Fruit fly (Drosophila melanogaster): ENCODE results near the gene CAH16.

CAH16 gene

DNA sequence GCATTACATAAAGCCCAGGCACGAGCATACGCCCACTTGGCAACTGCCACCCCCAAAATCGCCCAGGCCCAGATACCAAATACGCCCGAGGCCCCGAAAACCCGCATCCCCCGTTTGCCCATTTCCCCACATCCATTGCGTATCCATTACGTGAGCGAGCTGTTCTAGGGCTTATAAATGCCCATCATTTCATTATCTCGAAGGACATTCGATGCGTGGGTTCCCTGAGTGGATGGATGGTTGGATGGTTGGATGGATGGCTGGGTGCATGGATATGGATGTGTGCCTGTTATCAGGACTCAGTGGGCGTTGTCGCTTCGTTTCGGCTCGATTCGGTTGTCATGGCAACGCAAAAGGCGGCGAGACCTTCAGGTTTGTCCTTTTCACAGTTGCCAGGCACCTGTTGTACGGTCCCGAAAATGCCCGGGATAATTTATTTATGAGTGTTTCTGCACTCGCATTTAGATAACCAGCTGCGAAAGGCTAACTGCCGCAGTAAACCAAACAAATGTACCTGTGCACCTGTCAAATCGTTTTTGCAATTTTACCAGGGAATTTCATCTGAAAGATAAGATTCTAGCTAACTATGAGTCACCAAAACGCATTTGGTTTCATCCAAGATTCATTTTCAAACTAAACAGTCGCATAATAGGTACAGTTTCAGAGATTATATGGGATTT, 37.0 kb upstream of the CAH16 start:
- TF ChIP-seq usp (GFP tag; optimal IDR thresholded peaks at IDR 0.05) (no peak), EcR (GFP tag; optimal IDR thresholded peaks at IDR 0.05) (no peak), psq (optimal IDR thresholded peaks at IDR 0.05) (no peak), pan (optimal IDR thresholded peaks at IDR 0.05) (no peak), Dll (optimal IDR thresholded peaks at IDR 0.05) (no peak), CG8478 (optimal IDR thresholded peaks at IDR 0.05) (no peak)

DNA sequence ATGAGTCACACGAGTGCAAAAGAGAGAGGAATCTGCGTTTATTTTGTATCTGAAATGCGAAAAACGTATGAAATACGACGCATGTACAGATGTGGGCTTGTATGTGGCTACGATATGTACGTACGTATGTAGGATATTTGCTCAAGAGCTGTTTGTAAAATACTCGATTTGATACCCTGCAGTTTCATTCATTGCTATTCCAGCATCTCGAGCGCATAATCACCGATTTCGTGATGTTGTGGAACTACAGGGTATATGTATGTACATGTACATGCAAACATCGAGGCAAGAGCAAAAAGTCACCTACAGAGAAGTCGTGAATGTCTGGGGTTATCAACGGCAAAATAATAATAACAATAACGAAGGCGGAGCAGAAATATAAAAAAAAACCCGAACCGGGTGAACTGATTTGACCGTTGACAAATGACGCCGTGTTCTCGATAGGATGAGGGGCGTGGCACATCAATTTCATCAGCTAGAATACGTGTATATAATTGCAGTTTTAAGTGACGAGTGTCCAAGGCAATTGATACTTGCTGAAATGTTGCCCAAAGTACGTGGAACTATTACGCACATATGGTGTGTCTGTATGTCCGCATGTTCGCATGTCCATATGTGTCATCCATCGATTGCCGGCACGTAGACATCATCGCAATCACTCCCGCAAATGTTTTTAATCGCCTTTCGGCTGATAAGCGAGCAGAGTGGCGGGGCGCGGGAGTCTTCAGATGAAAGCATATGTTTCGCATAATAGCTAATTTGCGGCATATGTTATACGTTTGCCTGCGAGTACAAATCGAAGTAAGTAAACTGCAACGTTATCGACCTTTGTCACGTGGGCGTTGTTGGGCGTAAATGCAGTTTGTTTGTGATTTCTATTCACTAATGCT, 35.8 kb upstream of the CAH16 start:
- TF ChIP-seq EcR (GFP tag; optimal IDR thresholded peaks at IDR 0.05) (no peak), CG8478 (optimal IDR thresholded peaks at IDR 0.05) (no peak), Dll (optimal IDR thresholded peaks at IDR 0.05) (no peak), psq (optimal IDR thresholded peaks at IDR 0.05) (no peak), usp (GFP tag; optimal IDR thresholded peaks at IDR 0.05) (no peak), pan (optimal IDR thresholded peaks at IDR 0.05) (no peak)

DNA sequence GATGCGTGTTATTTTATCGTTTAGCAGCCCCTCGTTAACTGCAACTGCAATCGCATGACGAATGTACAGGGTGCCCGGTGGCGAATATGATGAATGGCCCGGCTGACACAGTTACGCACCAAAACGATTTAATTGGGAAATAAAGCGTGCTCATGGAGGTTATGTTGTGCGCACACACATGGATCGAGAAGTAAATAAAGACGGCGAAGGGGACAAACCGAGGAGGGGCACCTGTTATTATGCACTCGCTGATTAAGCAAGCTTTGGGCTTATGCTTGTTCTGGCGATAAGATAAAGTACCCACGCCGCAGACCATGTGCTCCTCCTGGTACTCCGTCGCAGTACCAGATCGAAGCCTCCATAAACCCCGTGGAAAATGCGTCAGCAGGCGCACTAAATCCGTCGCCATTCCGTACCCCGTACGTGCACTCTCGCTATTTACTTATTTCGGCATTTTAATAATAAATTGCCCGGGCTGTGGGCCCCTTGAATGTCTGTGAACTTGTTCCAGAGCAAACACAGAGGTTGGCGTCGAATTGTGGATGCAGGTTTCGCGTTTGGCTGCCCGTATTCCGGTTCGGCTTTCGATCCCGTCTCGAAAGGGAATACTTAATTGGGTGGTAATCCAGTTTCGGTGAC, 34.9 kb upstream of the CAH16 start:
- TF ChIP-seq EcR (GFP tag; optimal IDR thresholded peaks at IDR 0.05) = no peak
- no peak for TF ChIP-seq usp (GFP tag; optimal IDR thresholded peaks at IDR 0.05)
- TF ChIP-seq pan (optimal IDR thresholded peaks at IDR 0.05) = no peak
- no peak for TF ChIP-seq Dll (optimal IDR thresholded peaks at IDR 0.05)
- TF ChIP-seq CG8478 (optimal IDR thresholded peaks at IDR 0.05) = no peak
- TF ChIP-seq psq (optimal IDR thresholded peaks at IDR 0.05) = no peak

DNA sequence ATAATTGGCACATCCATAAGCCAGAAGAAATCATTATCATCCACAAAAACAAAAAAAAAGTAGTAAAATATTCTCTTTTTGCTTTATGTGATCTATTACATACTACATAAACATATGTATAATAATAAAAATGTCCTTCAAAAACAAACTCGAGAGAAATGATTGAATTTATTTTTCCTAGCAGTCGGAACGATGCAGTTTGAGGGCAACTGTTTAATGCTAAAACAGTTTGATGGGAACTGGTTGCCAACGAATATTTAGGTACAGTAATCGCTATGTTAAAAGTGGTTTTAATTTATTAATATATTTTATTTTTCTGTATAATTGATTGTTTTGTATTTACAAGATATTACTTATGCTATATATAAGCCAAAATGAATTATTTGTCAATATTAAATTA, 28.9 kb upstream of the CAH16 start:
- TF ChIP-seq psq (optimal IDR thresholded peaks at IDR 0.05) = no peak
- no peak for TF ChIP-seq EcR (GFP tag; optimal IDR thresholded peaks at IDR 0.05)
- no peak for TF ChIP-seq Dll (optimal IDR thresholded peaks at IDR 0.05)
- no peak for TF ChIP-seq usp (GFP tag; optimal IDR thresholded peaks at IDR 0.05)

DNA sequence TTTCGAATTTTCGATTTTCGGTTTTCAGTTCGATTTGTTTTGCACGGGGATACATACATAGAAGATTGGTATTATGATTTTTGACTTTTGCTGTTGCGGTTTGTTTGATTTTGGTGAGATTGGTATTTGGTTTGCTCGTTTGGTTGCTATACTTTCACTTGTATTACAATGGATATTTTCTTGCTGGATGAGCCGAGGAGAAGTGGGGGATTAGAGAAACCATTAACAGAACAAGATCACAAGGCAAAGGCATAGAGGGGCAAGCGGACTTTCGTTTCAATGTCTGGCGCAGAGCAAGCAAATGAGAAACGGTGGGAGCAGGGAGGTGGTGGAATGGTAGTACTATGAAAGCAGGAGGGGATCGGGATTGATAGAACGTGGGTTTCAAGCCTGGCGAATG, 27.8 kb upstream of the CAH16 start, which contains the start of gene CG15563:
TSS of gene CG15563 (minus strand) at position 101 of the 400 bp plus-strand sequence.
- TF ChIP-seq usp (GFP tag; optimal IDR thresholded peaks at IDR 0.05) = no peak
- no peak for TF ChIP-seq Dll (optimal IDR thresholded peaks at IDR 0.05)
- no peak for TF ChIP-seq psq (optimal IDR thresholded peaks at IDR 0.05)

DNA sequence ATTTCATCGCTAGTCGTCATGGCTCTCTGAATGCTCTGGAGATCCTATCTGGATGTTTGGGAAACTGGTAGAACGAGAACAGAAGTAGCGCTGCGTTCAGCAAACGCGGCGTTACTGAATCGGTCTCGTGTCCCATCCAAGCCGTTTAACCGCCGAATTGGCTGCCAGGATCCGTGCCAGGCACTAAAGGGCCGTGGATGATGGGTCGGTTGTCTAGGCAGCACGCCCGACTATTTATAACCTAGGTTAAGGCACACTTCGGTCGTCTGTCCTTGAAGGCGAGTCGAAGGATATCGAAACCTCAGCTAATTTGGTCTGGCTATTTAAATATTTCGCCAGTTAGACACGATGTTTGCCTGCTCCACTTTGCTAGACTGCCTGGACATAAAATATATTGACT, 24.8 kb upstream of the CAH16 start, which contains the start of gene CG15564:
TSS of gene CG15564 (minus strand) at position 101 of the 400 bp plus-strand sequence.
- TF ChIP-seq psq (optimal IDR thresholded peaks at IDR 0.05) (no peak), pan (optimal IDR thresholded peaks at IDR 0.05) (no peak), Dll (optimal IDR thresholded peaks at IDR 0.05) (no peak), usp (GFP tag; optimal IDR thresholded peaks at IDR 0.05) (no peak), EcR (GFP tag; optimal IDR thresholded peaks at IDR 0.05) (no peak), CG8478 (optimal IDR thresholded peaks at IDR 0.05) (no peak)

DNA sequence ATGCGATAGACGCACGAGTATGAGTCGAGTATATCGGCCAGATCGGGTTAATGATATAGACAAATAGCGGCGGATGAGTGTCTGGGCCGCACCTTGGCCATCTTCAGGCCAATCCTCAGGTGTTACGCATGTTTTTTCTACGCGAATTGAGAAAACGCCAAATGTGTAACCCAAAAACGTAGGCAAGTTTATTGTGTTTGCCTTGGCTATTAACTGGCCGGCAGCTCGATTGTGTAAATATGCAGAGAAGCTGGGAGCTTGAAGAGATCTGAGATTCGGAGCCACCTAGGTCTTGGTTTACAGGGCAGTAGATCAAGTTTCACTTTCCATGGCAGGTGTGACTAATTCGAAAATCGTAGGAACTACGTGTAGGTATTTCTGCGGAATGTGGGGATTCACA, 20.0 kb upstream of the CAH16 start:
- no peak for TF ChIP-seq CG8478 (optimal IDR thresholded peaks at IDR 0.05)
- no peak for TF ChIP-seq pan (optimal IDR thresholded peaks at IDR 0.05)
- no peak for TF ChIP-seq psq (optimal IDR thresholded peaks at IDR 0.05)
- no peak for TF ChIP-seq Dll (optimal IDR thresholded peaks at IDR 0.05)
- TF ChIP-seq usp (GFP tag; optimal IDR thresholded peaks at IDR 0.05) = no peak
- no peak for TF ChIP-seq EcR (GFP tag; optimal IDR thresholded peaks at IDR 0.05)

DNA sequence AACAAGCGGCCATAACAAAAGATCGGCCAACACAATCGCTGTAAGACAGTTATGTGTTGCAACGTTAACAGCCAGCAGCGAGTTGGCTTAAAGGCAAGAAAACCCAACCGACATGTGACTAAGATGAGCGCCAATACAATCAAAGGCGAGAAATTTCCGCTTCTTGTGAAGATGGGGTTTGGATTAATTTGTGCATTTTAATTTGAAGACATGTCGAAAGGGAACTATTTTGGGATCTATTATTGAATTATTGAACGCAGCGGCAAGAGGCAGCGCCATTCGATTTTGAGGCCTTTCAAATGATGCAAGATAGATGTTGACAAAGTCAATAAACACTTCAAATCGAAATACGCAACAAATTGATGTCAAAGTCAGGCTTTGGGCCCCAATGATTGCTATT, 18.9 kb upstream of the CAH16 start:
- TF ChIP-seq usp (GFP tag; optimal IDR thresholded peaks at IDR 0.05) (no peak), Dll (optimal IDR thresholded peaks at IDR 0.05) (no peak), pan (optimal IDR thresholded peaks at IDR 0.05) (no peak), psq (optimal IDR thresholded peaks at IDR 0.05) (no peak), EcR (GFP tag; optimal IDR thresholded peaks at IDR 0.05) (no peak), CG8478 (optimal IDR thresholded peaks at IDR 0.05) (no peak)

DNA sequence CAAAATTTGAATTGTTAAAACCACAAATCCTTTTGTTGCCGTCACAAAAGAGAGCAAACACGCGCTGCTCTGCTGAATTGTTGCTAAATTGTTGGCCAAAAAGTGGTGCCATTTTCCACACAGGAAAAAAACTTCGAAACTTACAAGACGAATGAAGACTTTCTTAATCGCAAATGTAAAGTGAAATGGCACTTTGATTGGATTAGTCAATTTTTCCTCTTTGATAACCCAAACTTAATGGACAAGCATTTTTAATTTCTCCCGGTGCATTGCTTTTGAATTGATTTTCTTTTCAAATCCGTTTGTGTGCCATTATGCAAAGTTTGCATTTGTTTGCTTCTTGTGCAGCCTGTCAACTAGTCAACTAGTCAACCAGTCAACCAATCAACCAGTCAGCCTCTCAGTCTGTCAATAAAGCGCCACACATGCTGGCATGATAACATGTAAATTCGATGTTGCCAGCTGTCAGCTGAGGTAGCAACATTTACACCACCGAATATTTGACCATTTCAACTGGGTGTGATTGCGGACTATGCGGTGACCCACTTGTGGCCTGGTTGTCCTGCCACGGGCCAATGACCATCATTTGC, 16.9 kb upstream of the CAH16 start:
- TF ChIP-seq pan (optimal IDR thresholded peaks at IDR 0.05) (no peak), EcR (GFP tag; optimal IDR thresholded peaks at IDR 0.05) (no peak), CG8478 (optimal IDR thresholded peaks at IDR 0.05) (no peak)

DNA sequence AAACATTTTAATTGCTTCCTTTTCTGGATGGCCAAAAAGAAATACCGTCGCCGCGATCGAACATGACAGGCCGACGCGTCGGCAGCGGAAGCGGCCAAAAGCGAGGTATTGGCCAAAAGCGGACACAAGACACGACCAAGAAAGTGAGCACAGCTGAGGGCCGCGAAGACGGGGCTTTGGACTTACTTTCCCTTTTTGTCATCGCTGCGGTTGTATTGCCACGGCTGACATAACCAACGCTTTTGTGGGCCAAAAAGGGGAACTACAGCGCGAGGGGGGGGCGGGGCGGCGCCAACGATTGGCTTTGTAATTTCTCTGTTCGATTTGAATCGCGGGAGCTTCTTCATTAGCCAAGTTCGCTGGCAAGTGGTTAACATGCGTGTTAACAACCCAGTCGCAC, 14.3 kb upstream of the CAH16 start:
- TF ChIP-seq EcR (GFP tag; optimal IDR thresholded peaks at IDR 0.05) (no peak), pan (optimal IDR thresholded peaks at IDR 0.05) (no peak), usp (GFP tag; optimal IDR thresholded peaks at IDR 0.05) (no peak), psq (optimal IDR thresholded peaks at IDR 0.05) (no peak), CG8478 (optimal IDR thresholded peaks at IDR 0.05) (no peak), Dll (optimal IDR thresholded peaks at IDR 0.05) (no peak)

DNA sequence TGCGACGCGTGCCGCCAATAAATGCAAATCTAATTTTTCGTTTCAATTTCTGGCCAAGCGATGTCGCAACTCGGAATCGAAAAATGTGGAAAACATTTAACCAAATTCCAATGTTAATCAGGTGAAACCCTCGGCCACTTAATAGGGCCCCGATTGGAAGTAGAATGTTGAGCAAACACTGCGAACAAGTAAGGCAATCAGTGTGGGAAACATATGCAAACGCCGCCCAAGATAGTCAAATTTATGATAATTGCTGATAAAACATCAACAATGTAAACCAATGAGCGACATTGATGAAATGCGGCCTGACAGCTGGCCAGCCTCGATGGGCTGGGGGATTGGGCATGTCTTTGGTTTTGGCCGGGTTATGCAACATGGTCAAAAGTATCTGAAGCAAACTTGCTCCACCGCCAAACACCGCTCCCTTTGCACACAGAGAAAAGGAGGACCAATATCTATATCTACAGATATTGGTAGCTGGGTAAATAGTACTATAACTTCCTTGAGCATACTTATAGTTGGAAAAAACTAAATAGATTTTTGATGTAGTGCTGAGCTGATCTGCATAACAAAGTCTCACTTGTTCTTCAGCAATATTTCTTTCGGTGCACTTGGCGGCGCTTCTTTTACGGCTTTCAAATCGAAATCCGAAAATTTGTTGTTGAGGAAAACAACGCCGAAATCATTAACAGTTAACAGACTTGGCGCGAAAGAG, 12.6 kb upstream of the CAH16 start:
- TF ChIP-seq EcR (GFP tag; optimal IDR thresholded peaks at IDR 0.05) = no peak
